Worm (Caenorhabditis elegans): ENCODE measurements around the gene F55A11.11.

F55A11.11 gene

ce11 chrV:11802508-11802907 is 19.6 kb downstream of the F55A11.11 start (continued):
- TF ChIP-seq pqm-1 (tag; optimal IDR thresholded peaks at IDR 0.05) (no peak), lin-39 (tag; optimal IDR thresholded peaks at IDR 0.05) (no peak), daf-12 (tag; optimal IDR thresholded peaks at IDR 0.05) (no peak), mdl-1 (tag; optimal IDR thresholded peaks at IDR 0.05) (peak; percentile 76), ceh-82 (tag; optimal IDR thresholded peaks at IDR 0.05) (no peak), eor-1 (tag; optimal IDR thresholded peaks at IDR 0.05) (no peak), skn-1 (tag; optimal IDR thresholded peaks at IDR 0.05) (no peak), hmg-11 (tag; optimal IDR thresholded peaks at IDR 0.05) (no peak)

- no peak for TF ChIP-seq mdl-1 (tag; optimal IDR thresholded peaks at IDR 0.05)
- no peak for TF ChIP-seq nhr-76 (tag; optimal IDR thresholded peaks at IDR 0.05)
- no peak for TF ChIP-seq zag-1 (tag; optimal IDR thresholded peaks at IDR 0.05)
- TF ChIP-seq ceh-16 (tag; optimal IDR thresholded peaks at IDR 0.05) = no peak
- TF ChIP-seq nhr-25 (tag; optimal IDR thresholded peaks at IDR 0.05) = peak; percentile 10
- TF ChIP-seq R02D3.7 (tag; optimal IDR thresholded peaks at IDR 0.05) = no peak
- TF ChIP-seq lsy-12 (tag; optimal IDR thresholded peaks at IDR 0.05) = no peak
- TF ChIP-seq daf-12 (tag; optimal IDR thresholded peaks at IDR 0.05) = no peak
- TF ChIP-seq sea-2 (GFP tag; optimal IDR thresholded peaks at IDR 0.05) = no peak
- TF ChIP-seq aly-2 (tag; optimal IDR thresholded peaks at IDR 0.05) = no peak
- no peak for TF ChIP-seq nhr-77 (tag; optimal IDR thresholded peaks at IDR 0.05)
- TF ChIP-seq fkh-2 (tag; optimal IDR thresholded peaks at IDR 0.05) = no peak
- TF ChIP-seq elt-3 (tag; optimal IDR thresholded peaks at IDR 0.05) = peak in 1 of 3 experiments; percentile 17
- no peak for TF ChIP-seq nhr-28 (tag; optimal IDR thresholded peaks at IDR 0.05)
- TF ChIP-seq fos-1 (tag; optimal IDR thresholded peaks at IDR 0.05) = no peak
- TF ChIP-seq nhr-43 (tag; optimal IDR thresholded peaks at IDR 0.05; ENCODE audit: poor library complexity, severe bottlenecking) = peak; percentile 40
These were observed 20.6 kb downstream of the F55A11.11 start for ce11 chrV:11803518-11803994.

ce11 chrV:11809935-11810334 is 27.0 kb downstream of the F55A11.11 start:
- TF ChIP-seq snpc-4 (tag; optimal IDR thresholded peaks at IDR 0.05) = no peak
- TF ChIP-seq fkh-10 (GFP tag; optimal IDR thresholded peaks at IDR 0.05) = no peak
- TF ChIP-seq ceh-82 (tag; optimal IDR thresholded peaks at IDR 0.05) = no peak
- TF ChIP-seq nhr-11 (tag; optimal IDR thresholded peaks at IDR 0.05) = no peak
- TF ChIP-seq nhr-23 (tag; optimal IDR thresholded peaks at IDR 0.05) = no peak
- TF ChIP-seq nhr-43 (tag; optimal IDR thresholded peaks at IDR 0.05; ENCODE audit: poor library complexity, severe bottlenecking) = no peak
- no peak for TF ChIP-seq ztf-4 (tag; optimal IDR thresholded peaks at IDR 0.05)
- no peak for TF ChIP-seq nhr-25 (tag; optimal IDR thresholded peaks at IDR 0.05)
- TF ChIP-seq mdl-1 (tag; optimal IDR thresholded peaks at IDR 0.05) = no peak
- no peak for TF ChIP-seq ama-1 (optimal IDR thresholded peaks at IDR 0.05)
- no peak for TF ChIP-seq sea-2 (GFP tag; optimal IDR thresholded peaks at IDR 0.05)
- no peak for TF ChIP-seq nhr-77 (tag; optimal IDR thresholded peaks at IDR 0.05)
- no peak for TF ChIP-seq elt-2 (tag; optimal IDR thresholded peaks at IDR 0.05)
- no peak for TF ChIP-seq R02D3.7 (tag; optimal IDR thresholded peaks at IDR 0.05)
- no peak for TF ChIP-seq mml-1 (tag; optimal IDR thresholded peaks at IDR 0.05)
- no peak for TF ChIP-seq fkh-2 (tag; optimal IDR thresholded peaks at IDR 0.05)
- no peak for TF ChIP-seq hmg-11 (tag; optimal IDR thresholded peaks at IDR 0.05)

- TF ChIP-seq fkh-2 (tag; optimal IDR thresholded peaks at IDR 0.05) (no peak), nhr-11 (tag; optimal IDR thresholded peaks at IDR 0.05) (no peak), jun-1 (tag; optimal IDR thresholded peaks at IDR 0.05) (no peak), lsy-12 (tag; optimal IDR thresholded peaks at IDR 0.05) (no peak), skn-1 (tag; optimal IDR thresholded peaks at IDR 0.05) (no peak), mdl-1 (tag; optimal IDR thresholded peaks at IDR 0.05) (no peak), ztf-4 (tag; optimal IDR thresholded peaks at IDR 0.05) (no peak), nhr-28 (tag; optimal IDR thresholded peaks at IDR 0.05) (no peak), zag-1 (tag; optimal IDR thresholded peaks at IDR 0.05) (no peak), ceh-82 (tag; optimal IDR thresholded peaks at IDR 0.05) (no peak), sea-2 (GFP tag; optimal IDR thresholded peaks at IDR 0.05) (no peak), lin-39 (tag; optimal IDR thresholded peaks at IDR 0.05) (no peak), snpc-4 (tag; optimal IDR thresholded peaks at IDR 0.05) (no peak)
These were observed 29.0 kb downstream of the F55A11.11 start, which contains the start of gene D2023.3 for ce11 chrV:11811921-11812320. Gene D2023.3 (minus strand): TSS chrV:11812021.

ce11 chrV:11815566-11815965 is 32.6 kb downstream of the F55A11.11 start:
- no peak for TF ChIP-seq eor-1 (tag; optimal IDR thresholded peaks at IDR 0.05)
- no peak for TF ChIP-seq nhr-12 (tag; optimal IDR thresholded peaks at IDR 0.05)
- no peak for TF ChIP-seq ztf-4 (tag; optimal IDR thresholded peaks at IDR 0.05)
- no peak for TF ChIP-seq fos-1 (tag; optimal IDR thresholded peaks at IDR 0.05)
- TF ChIP-seq egl-27 (tag; optimal IDR thresholded peaks at IDR 0.05) = no peak

All from whole organism, L3 larva.